Fruit fly (Drosophila melanogaster) whole organism, wandering third instar larva: Measurements from ENCODE around the gene RpS10b.

ENCODE experiments used
- CG9705 ChIP-seq: fragments of 200-800 bp; sonication (Bioruptor generic); optimal IDR thresholded peaks from 2 replicates; lab custom pipeline; 2018; ENCODE audit warnings: missing biosample characterization, mild to moderate bottlenecking, missing genetic modification characterization
- CrebA ChIP-seq: fragments of 200-800 bp; sonication (Bioruptor generic); optimal IDR thresholded peaks from 2 replicates; lab custom pipeline; 2016; ENCODE audit warnings: missing biosample characterization, mild to moderate bottlenecking, missing genetic modification characterization, borderline replicate concordance
- Hr78 ChIP-seq: fragments of >200 bp; optimal IDR thresholded peaks from 2 replicates; lab custom pipeline; 2017; ENCODE audit warnings: missing biosample characterization, missing genetic modification characterization
- Jra ChIP-seq: sonication (Bioruptor generic); optimal IDR thresholded peaks from 2 replicates; lab custom pipeline; 2016; ENCODE audit warnings: missing biosample characterization, missing genetic modification characterization
- dl ChIP-seq, 2 experiments: fragments of 175-275, 200-275 bp in 1 of 2; fragments of 200-275 bp in 1 of 2; sonication (Bioruptor generic); optimal IDR thresholded peaks; lab custom pipeline; 2018; ENCODE audit warnings: mild to moderate bottlenecking in 2 of 2, missing biosample characterization in 2 of 2, missing genetic modification characterization in 2 of 2, moderate library complexity in 2 of 2; ENCODE audit not compliant: partially characterized antibody in 2 of 2, insufficient read depth in 1 of 2
- ey ChIP-seq: fragments of 200-800 bp; sonication (Bioruptor generic); optimal IDR thresholded peaks from 2 replicates; lab custom pipeline; 2016; ENCODE audit warnings: missing biosample characterization, missing genetic modification characterization
- jim ChIP-seq: fragments of 175-275, 200-325 bp; sonication (Bioruptor generic); optimal IDR thresholded peaks from 2 replicates; lab custom pipeline; 2016; ENCODE audit warnings: missing biosample characterization, mild to moderate bottlenecking, missing genetic modification characterization
- psq ChIP-seq: fragments of 200-800 bp; sonication (Bioruptor generic); optimal IDR thresholded peaks from 3 replicates; lab custom pipeline; 2017; ENCODE audit warnings: missing biosample characterization, mild to moderate bottlenecking, missing genetic modification characterization, moderate library complexity
- usp ChIP-seq: fragments of >200 bp; optimal IDR thresholded peaks from 2 replicates; lab custom pipeline; 2017; ENCODE audit warnings: missing biosample characterization, missing genetic modification characterization

DNA sequence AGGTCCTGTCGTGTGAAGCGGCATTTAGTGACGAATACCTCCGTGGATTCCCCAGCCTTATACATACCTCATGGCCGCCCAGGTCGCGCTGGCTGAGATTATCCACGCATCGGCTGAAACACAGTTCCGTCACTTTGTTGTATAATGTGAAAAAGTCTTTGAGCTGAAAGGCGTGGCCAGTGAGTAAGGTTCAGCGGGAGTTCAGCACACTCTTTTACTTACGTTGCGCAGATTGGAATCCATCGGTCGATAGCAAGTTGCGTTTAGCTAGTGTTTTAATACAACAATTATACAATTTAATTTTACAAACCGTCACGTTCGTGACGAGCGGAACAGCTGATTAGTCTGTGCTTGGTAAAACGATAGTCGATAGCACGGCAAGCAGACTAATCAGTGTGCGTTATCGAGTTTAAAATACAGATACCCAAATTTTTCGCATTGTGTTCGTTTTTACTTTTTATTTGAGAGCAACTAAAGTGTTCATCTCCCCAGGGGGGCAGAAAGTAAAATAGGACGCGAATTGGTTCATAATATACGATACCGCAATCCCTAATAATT is 20.4 kb downstream of the RpS10b start, which contains the start of the genes Pstk and Tim9b:
- TF ChIP-seq dl (GFP tag; optimal IDR thresholded peaks at IDR 0.05; lab: Kevin White, UChicago; ENCODE audit: insufficient read depth in 1 of 2, partially characterized antibody in 2 of 2) = no peak
- TF ChIP-seq CrebA (GFP tag; lab: Kevin White, UChicago) = no peak
- no peak for TF ChIP-seq psq (GFP tag; lab: Kevin White, UChicago)
- TF ChIP-seq Jra (GFP tag; lab: Kevin White, UChicago) = no peak
- TF ChIP-seq CG9705 = no peak
- no peak for TF ChIP-seq usp (GFP tag; lab: Kevin White, UChicago)
- TF ChIP-seq ey (GFP tag; lab: Kevin White, UChicago) = no peak
- TF ChIP-seq jim (GFP tag; lab: Kevin White, UChicago) = no peak
- no peak for TF ChIP-seq Hr78 (GFP tag; lab: Kevin White, UChicago)
